Worm (Caenorhabditis elegans) whole organism, L1 larva: ENCODE measurements around the gene F40G12.2.

Experiments used
- C16A3.4 ChIP-seq: fragments of 150-350 bp; optimal IDR thresholded peaks from 2 replicates; lab custom pipeline; 2014; ENCODE audit warnings: missing biosample characterization, missing genetic modification characterization
- F16B12.6 ChIP-seq: fragments of 150-350 bp; optimal IDR thresholded peaks from 2 replicates; lab custom pipeline; 2014; ENCODE audit warnings: missing biosample characterization, missing genetic modification characterization
- Y116A8C.19 ChIP-seq: sonication (generic microtip); optimal IDR thresholded peaks from 2 replicates; lab custom pipeline; 2016; ENCODE audit warnings: missing compliant biosample characterization, missing genetic modification characterization, borderline replicate concordance
- aly-2 ChIP-seq: fragments of 150-350 bp; optimal IDR thresholded peaks from 2 replicates; lab custom pipeline; 2014; ENCODE audit warnings: missing biosample characterization, missing genetic modification characterization
- ama-1 ChIP-seq: fragments of 150-350 bp; optimal IDR thresholded peaks from 2 replicates; lab custom pipeline; 2014
- blmp-1 ChIP-seq: fragments of 150-350 bp; optimal IDR thresholded peaks from 2 replicates; lab custom pipeline; 2014; ENCODE audit warnings: missing biosample characterization, missing genetic modification characterization
- ceh-8 ChIP-seq: fragments of 200-800 bp; sonication (Bioruptor generic); optimal IDR thresholded peaks from 2 replicates; lab custom pipeline; 2018; ENCODE audit warnings: mild to moderate bottlenecking, missing genetic modification characterization, moderate library complexity, missing compliant biosample characterization
- ceh-90 ChIP-seq: sonication (generic microtip); optimal IDR thresholded peaks from 2 replicates; lab custom pipeline; 2016; ENCODE audit warnings: missing genetic modification characterization, missing compliant biosample characterization
- ces-1 ChIP-seq: fragments of 150-350 bp; optimal IDR thresholded peaks from 2 replicates; lab custom pipeline; 2014; ENCODE audit warnings: missing biosample characterization, missing genetic modification reagents, missing genetic modification characterization
- dpl-1 ChIP-seq, 3 experiments: fragments of 150-350 bp in 2 of 3; sonication (generic microtip) in 1 of 3; optimal IDR thresholded peaks; 2 replicates each; lab custom pipeline; 2014 to 2017; ENCODE audit warnings: missing biosample characterization in 3 of 3, missing genetic modification characterization in 3 of 3, missing genetic modification reagents in 3 of 3
- dsc-1 ChIP-seq: sonication (generic microtip); optimal IDR thresholded peaks from 2 replicates; lab custom pipeline; 2016; ENCODE audit warnings: mild to moderate bottlenecking, missing genetic modification characterization, missing compliant biosample characterization
- efl-3 ChIP-seq: fragments of 200-800 bp; sonication (Bioruptor generic); optimal IDR thresholded peaks from 2 replicates; lab custom pipeline; 2018; ENCODE audit warnings: mild to moderate bottlenecking, missing genetic modification characterization, missing compliant biosample characterization
- egl-13 ChIP-seq: sonication (generic microtip); optimal IDR thresholded peaks from 2 replicates; lab custom pipeline; 2016; ENCODE audit warnings: missing genotype, missing genetic modification reagents, missing genetic modification characterization, missing compliant biosample characterization
- fkh-4 ChIP-seq: sonication (generic microtip); optimal IDR thresholded peaks from 2 replicates; lab custom pipeline; 2016; ENCODE audit warnings: missing compliant biosample characterization, missing genetic modification characterization, borderline replicate concordance
- grh-1 ChIP-seq: fragments of 200-800 bp; sonication (Bioruptor generic); IDR thresholded peaks from 2 replicates; pipeline ENCODE4 v1.3.6; 2022; ENCODE audit warnings: missing genetic modification reagents, missing genetic modification characterization, missing compliant biosample characterization
- hlh-17 ChIP-seq: fragments of 200-800 bp; sonication (Bioruptor generic); optimal IDR thresholded peaks from 2 replicates; lab custom pipeline; 2018; ENCODE audit warnings: missing genetic modification characterization, mild to moderate bottlenecking, missing compliant biosample characterization, moderate library complexity, borderline replicate concordance
- hlh-4 ChIP-seq: sonication (generic microtip); optimal IDR thresholded peaks from 2 replicates; lab custom pipeline; 2016; ENCODE audit warnings: mild to moderate bottlenecking, missing genetic modification characterization, missing compliant biosample characterization
- hpl-2 ChIP-seq: fragments of 150-350 bp; optimal IDR thresholded peaks from 2 replicates; lab custom pipeline; 2014; ENCODE audit warnings: missing biosample characterization, missing genetic modification reagents, missing genetic modification characterization
- irx-1 ChIP-seq: sonication (generic microtip); optimal IDR thresholded peaks from 2 replicates; lab custom pipeline; 2016; ENCODE audit warnings: missing genetic modification characterization, missing compliant biosample characterization
- lin-13 ChIP-seq: fragments of 150-350 bp; optimal IDR thresholded peaks from 2 replicates; lab custom pipeline; 2014; ENCODE audit warnings: missing biosample characterization, missing genetic modification reagents, missing genetic modification characterization
- lin-14 ChIP-seq: fragments of 200-800 bp; sonication (Bioruptor generic); optimal IDR thresholded peaks from 2 replicates; lab custom pipeline; 2018; ENCODE audit warnings: mild to moderate bottlenecking, missing genetic modification characterization, moderate library complexity, missing compliant biosample characterization
- lin-15B ChIP-seq: fragments of 150-350 bp; sonication (generic microtip); optimal IDR thresholded peaks from 3 replicates; lab custom pipeline; 2014; ENCODE audit warnings: missing biosample characterization, missing genetic modification characterization
- lin-35 ChIP-seq, 2 experiments: fragments of 150-350 bp; optimal IDR thresholded peaks; 2 replicates each; lab custom pipeline; 2014; ENCODE audit warnings: missing biosample characterization in 2 of 2, missing genetic modification characterization in 2 of 2, missing genetic modification reagents in 2 of 2
- lin-39 ChIP-seq: fragments of 150-350 bp; optimal IDR thresholded peaks from 2 replicates; lab custom pipeline; 2014; ENCODE audit warnings: missing biosample characterization, missing genetic modification reagents, missing genetic modification characterization
- mab-9 ChIP-seq: fragments of 200-800 bp; sonication (Bioruptor generic); IDR thresholded peaks from 2 replicates; pipeline ENCODE4 v1.3.6; 2022; ENCODE audit warnings: missing genetic modification reagents, missing genetic modification characterization, missing compliant biosample characterization
- mef-2 ChIP-seq: fragments of 150-350 bp; optimal IDR thresholded peaks from 2 replicates; lab custom pipeline; 2014; ENCODE audit warnings: missing biosample characterization, missing genetic modification characterization
- nhr-19 ChIP-seq: fragments of 200-800 bp; sonication (Bioruptor generic); conservative IDR thresholded peaks from 2 replicates; pipeline ENCODE4 v1.3.6; 2022; ENCODE audit warnings: missing genetic modification characterization, missing compliant biosample characterization
- nhr-237 ChIP-seq: fragments of 150-350 bp; optimal IDR thresholded peaks from 2 replicates; lab custom pipeline; 2014; ENCODE audit warnings: missing biosample characterization, missing genetic modification characterization
- nhr-47 ChIP-seq: sonication (generic microtip); optimal IDR thresholded peaks from 2 replicates; lab custom pipeline; 2016; ENCODE audit warnings: mild to moderate bottlenecking, missing genetic modification characterization, moderate library complexity, missing compliant biosample characterization
- nhr-71 ChIP-seq: sonication (generic microtip); optimal IDR thresholded peaks from 2 replicates; lab custom pipeline; 2016; ENCODE audit warnings: mild to moderate bottlenecking, missing genetic modification characterization, moderate library complexity, missing compliant biosample characterization
- nhr-76 ChIP-seq: sonication (generic microtip); optimal IDR thresholded peaks from 2 replicates; lab custom pipeline; 2017; ENCODE audit warnings: missing biosample characterization, missing genetic modification characterization
- nhr-84 ChIP-seq: sonication (generic microtip); optimal IDR thresholded peaks from 2 replicates; lab custom pipeline; 2017; ENCODE audit warnings: missing biosample characterization, missing genetic modification characterization
- pax-3 ChIP-seq: fragments of 200-800 bp; sonication (Bioruptor generic); optimal IDR thresholded peaks from 2 replicates; lab custom pipeline; 2018; ENCODE audit warnings: mild to moderate bottlenecking, missing genetic modification characterization, moderate library complexity, missing compliant biosample characterization
- sox-4 ChIP-seq: sonication (generic microtip); optimal IDR thresholded peaks from 2 replicates; lab custom pipeline; 2016; ENCODE audit warnings: missing genetic modification characterization, missing compliant biosample characterization
- sptf-1 ChIP-seq: fragments of 150-350 bp; optimal IDR thresholded peaks from 2 replicates; lab custom pipeline; 2014; ENCODE audit warnings: missing biosample characterization, missing genetic modification characterization
- sup-37 ChIP-seq: fragments of 200-800 bp; sonication (Bioruptor generic); optimal IDR thresholded peaks from 2 replicates; lab custom pipeline; 2018; ENCODE audit warnings: mild to moderate bottlenecking, missing genetic modification characterization, missing compliant biosample characterization
- unc-86 ChIP-seq: sonication (generic microtip); optimal IDR thresholded peaks from 2 replicates; lab custom pipeline; 2016; ENCODE audit warnings: missing genetic modification characterization, missing compliant biosample characterization
- vab-15 ChIP-seq: sonication (generic microtip); optimal IDR thresholded peaks from 2 replicates; lab custom pipeline; 2017; ENCODE audit warnings: missing genotype, mild to moderate bottlenecking, missing genetic modification characterization, missing compliant biosample characterization
- zag-1 ChIP-seq: fragments of 150-350 bp; optimal IDR thresholded peaks from 2 replicates; lab custom pipeline; 2014; ENCODE audit warnings: missing biosample characterization, missing genetic modification characterization
- zip-4 ChIP-seq: fragments of 200-800 bp; sonication (Bioruptor generic); optimal IDR thresholded peaks from 2 replicates; lab custom pipeline; 2018; ENCODE audit warnings: mild to moderate bottlenecking, missing genetic modification characterization, moderate library complexity, missing compliant biosample characterization

The F40G12.2 gene

ce11 chrV:14267326-14267942, 6.7 kb upstream of the F40G12.2 start:
- no peak for TF ChIP-seq F16B12.6 (tag; lab: Kevin White, UChicago)
- no peak for TF ChIP-seq nhr-47 (tag; lab: Kevin White, UChicago)
- no peak for TF ChIP-seq lin-14 (GFP tag; lab: Kevin White, UChicago)
- no peak for TF ChIP-seq pax-3 (tag; lab: Kevin White, UChicago)
- TF ChIP-seq lin-35 (GFP tag; optimal IDR thresholded peaks at IDR 0.05; lab: Kevin White, UChicago) = no peak
- TF ChIP-seq ceh-8 (GFP tag; lab: Kevin White, UChicago) = no peak
- TF ChIP-seq zag-1 (tag; lab: Kevin White, UChicago) = no peak
- TF ChIP-seq Y116A8C.19 = no peak
- TF ChIP-seq sox-4 (tag; lab: Kevin White, UChicago) = no peak
- no peak for TF ChIP-seq aly-2 (tag; lab: Kevin White, UChicago)
- no peak for TF ChIP-seq efl-3
- no peak for TF ChIP-seq lin-13

DNA sequence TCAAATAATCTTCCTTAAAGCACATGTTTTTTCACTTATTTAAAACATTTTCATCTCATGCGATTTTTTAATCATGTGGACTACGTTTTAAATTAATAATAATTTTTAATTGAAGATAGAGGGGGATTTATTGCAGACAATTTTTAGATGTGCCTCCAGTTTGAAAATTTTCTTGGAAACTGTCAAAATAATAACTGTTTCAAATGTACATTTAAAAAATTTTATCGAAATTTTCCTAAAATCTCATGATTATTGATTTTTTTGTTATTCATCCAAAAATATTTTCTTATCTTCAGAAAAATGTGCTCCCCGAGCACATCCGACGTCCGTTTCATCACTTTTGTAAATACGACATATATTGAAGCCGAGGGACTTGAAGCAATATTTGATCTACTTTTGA, 3.9 kb downstream of the F40G12.2 start, which contains the start of gene sre-8:
Gene sre-8, plus strand, starts transcription at position 301 of the 400 bp plus-strand sequence.
- TF ChIP-seq nhr-47 (tag; lab: Kevin White, UChicago) (no peak), nhr-71 (no peak), dsc-1 (no peak), lin-14 (GFP tag; lab: Kevin White, UChicago) (no peak), ama-1 (lab: Kevin White, UChicago) (no peak), mab-9 (GFP tag; lab: Robert Waterston, UW) (no peak), vab-15 (tag; lab: Kevin White, UChicago) (no peak), hlh-17 (GFP tag; lab: Kevin White, UChicago) (no peak), lin-39 (tag; lab: Kevin White, UChicago) (no peak), Y116A8C.19 (no peak), dpl-1 (GFP tag; optimal IDR thresholded peaks at IDR 0.05; lab: Kevin White, UChicago) (no peak), zip-4 (GFP tag; lab: Kevin White, UChicago) (no peak), nhr-76 (tag; lab: Kevin White, UChicago) (no peak), irx-1 (tag; lab: Kevin White, UChicago) (no peak), aly-2 (tag; lab: Kevin White, UChicago) (no peak), grh-1 (GFP tag; lab: Robert Waterston, UW) (no peak), fkh-4 (tag; lab: Kevin White, UChicago) (no peak), nhr-84 (no peak), nhr-19 (no peak), unc-86 (tag; lab: Kevin White, UChicago) (no peak)

DNA sequence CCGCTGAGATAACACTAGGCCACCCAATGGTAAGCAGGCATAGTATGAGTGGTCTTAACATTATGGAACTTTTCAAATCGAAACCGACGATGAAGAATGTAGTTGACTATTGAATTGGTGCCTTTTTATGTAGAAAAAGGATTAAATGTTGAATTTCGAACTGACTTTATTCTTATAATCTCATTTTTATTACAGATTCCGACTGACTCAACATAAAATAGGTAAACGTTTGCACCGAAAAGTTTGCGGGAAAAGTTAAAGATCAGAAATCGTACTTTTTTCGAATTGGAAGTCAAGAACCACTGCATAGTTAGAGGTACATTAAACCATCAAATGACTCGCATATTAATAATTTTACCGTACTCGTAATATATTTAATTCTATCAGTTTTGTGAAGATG, 6.5 kb downstream of the F40G12.2 start, which contains the start of gene K02E11.7:
Gene K02E11.7, minus strand, starts transcription at position 101 of the 400 bp plus-strand sequence.
- no peak for TF ChIP-seq lin-15B (tag; lab: Kevin White, UChicago)
- TF ChIP-seq nhr-47 (tag; lab: Kevin White, UChicago) = no peak
- no peak for TF ChIP-seq sptf-1 (tag; lab: Kevin White, UChicago)
- TF ChIP-seq pax-3 (tag; lab: Kevin White, UChicago) = peak; percentile 0
- no peak for TF ChIP-seq mab-9 (GFP tag; lab: Robert Waterston, UW)

DNA sequence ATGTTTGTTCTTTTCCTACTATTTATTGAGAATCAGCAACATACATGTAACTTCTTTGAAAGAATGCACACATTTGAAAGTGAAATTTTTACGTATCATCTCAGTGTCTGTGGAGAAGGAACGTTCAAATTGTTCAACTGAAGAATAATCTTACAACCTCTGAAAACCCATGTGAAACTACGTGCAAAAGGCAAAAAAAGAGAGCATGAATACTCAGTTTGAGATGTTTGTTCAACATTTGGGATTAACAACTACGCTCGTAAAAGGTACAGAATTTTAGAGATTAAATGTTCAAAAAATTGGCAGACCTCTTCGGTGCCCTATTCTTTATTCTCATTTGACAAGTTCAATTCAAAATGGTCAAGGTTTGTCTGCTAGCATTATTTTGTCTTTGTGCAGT, 8.7 kb downstream of the F40G12.2 start, which contains the start of gene K02E11.5:
Gene K02E11.5, plus strand, starts transcription at position 301 of the 400 bp plus-strand sequence.
- TF ChIP-seq grh-1 (GFP tag; lab: Robert Waterston, UW) (no peak), egl-13 (tag; lab: Kevin White, UChicago) (no peak)

DNA sequence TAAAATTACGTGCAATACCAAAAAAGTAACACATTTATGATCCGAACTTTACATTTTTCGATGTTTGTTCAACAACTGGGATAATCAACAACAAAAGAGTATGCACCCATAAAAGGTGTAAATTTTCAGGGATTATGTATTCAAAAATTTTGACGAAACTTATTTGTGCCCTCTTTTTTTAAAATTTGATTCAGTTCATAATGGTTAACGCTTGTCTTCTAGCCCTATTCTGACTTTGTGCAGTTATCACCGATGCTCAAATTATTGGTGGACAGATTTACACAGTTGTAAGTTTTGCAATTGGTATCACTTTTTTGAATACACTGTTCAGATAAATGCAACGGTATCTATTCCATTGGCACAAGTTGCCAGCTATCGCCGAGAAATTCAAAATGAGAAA, 12.1 kb downstream of the F40G12.2 start, which contains the start of gene K02E11.6:
Gene K02E11.6, plus strand, starts transcription at position 149 of the 400 bp plus-strand sequence.
- TF ChIP-seq fkh-4 (tag; lab: Kevin White, UChicago) (no peak), sup-37 (GFP tag; lab: Kevin White, UChicago) (no peak), ceh-90 (tag; lab: Kevin White, UChicago) (no peak), egl-13 (tag; lab: Kevin White, UChicago) (no peak), nhr-19 (no peak), hpl-2 (GFP tag; lab: Kevin White, UChicago) (no peak), irx-1 (tag; lab: Kevin White, UChicago) (no peak), blmp-1 (tag; lab: Kevin White, UChicago) (no peak), mab-9 (GFP tag; lab: Robert Waterston, UW) (no peak), mef-2 (tag; lab: Kevin White, UChicago) (no peak), nhr-237 (tag; lab: Kevin White, UChicago) (no peak), hlh-4 (no peak), ces-1 (GFP tag; lab: Kevin White, UChicago) (no peak), C16A3.4 (tag; lab: Kevin White, UChicago) (no peak), zip-4 (GFP tag; lab: Kevin White, UChicago) (no peak)
